Worm (Caenorhabditis elegans): ENCODE measurements around the gene ZK930.6.

- no peak for TF ChIP-seq pha-4 (tag; optimal IDR thresholded peaks at IDR 0.05)
- no peak for TF ChIP-seq F13H6.1 (tag; optimal IDR thresholded peaks at IDR 0.05)
- TF ChIP-seq dmd-4 (tag; optimal IDR thresholded peaks at IDR 0.05; ENCODE audit: borderline replicate concordance), result no peak
- no peak for TF ChIP-seq nfya-1 (tag; optimal IDR thresholded peaks at IDR 0.05)
- no peak for TF ChIP-seq ama-1 (optimal IDR thresholded peaks at IDR 0.05)
Observed at ce11 chrII:11915770-11916554, 32.2 kb downstream of the ZK930.6 start, which contains the start of the genes vps-15 and hmg-12.
